Worm (Caenorhabditis elegans) whole organism, L2 larva: Measurements from ENCODE around the gene mbf-1.

Experiments used
- C34F6.9 ChIP-seq: fragments of 150-350 bp; optimal IDR thresholded peaks from 2 replicates; lab custom pipeline; 2014; ENCODE audit warnings: missing biosample characterization, missing genetic modification characterization
- F13H6.1 ChIP-seq: sonication (generic microtip); optimal IDR thresholded peaks from 2 replicates; lab custom pipeline; 2016; ENCODE audit warnings: missing genetic modification characterization, missing compliant biosample characterization
- Y55F3AM.14 ChIP-seq: fragments of 200-800 bp; sonication (Bioruptor generic); optimal IDR thresholded peaks from 2 replicates; lab custom pipeline; 2018; ENCODE audit warnings: mild to moderate bottlenecking, missing genetic modification characterization, missing compliant biosample characterization
- ZK546.5 ChIP-seq: sonication (generic microtip); optimal IDR thresholded peaks from 2 replicates; lab custom pipeline; 2017; ENCODE audit warnings: missing biosample characterization, missing genetic modification characterization
- alr-1 ChIP-seq: fragments of 150-350 bp; optimal IDR thresholded peaks from 2 replicates; lab custom pipeline; 2014; ENCODE audit warnings: missing biosample characterization, missing genetic modification characterization
- ama-1 ChIP-seq: fragments of 150-350 bp; optimal IDR thresholded peaks from 2 replicates; lab custom pipeline; 2018; ENCODE audit warnings: inconsistent platforms
- blmp-1 ChIP-seq: sonication (generic microtip); optimal IDR thresholded peaks from 2 replicates; lab custom pipeline; 2017; ENCODE audit warnings: missing genetic modification characterization, mild to moderate bottlenecking, missing compliant biosample characterization, antibody characterized with exemption, moderate library complexity; ENCODE audit not compliant: insufficient read depth
- ceh-16 ChIP-seq: fragments of 150-350 bp; optimal IDR thresholded peaks from 2 replicates; lab custom pipeline; 2014; ENCODE audit warnings: missing biosample characterization, missing genetic modification characterization
- ceh-82 ChIP-seq: fragments of 150-350 bp; optimal IDR thresholded peaks from 2 replicates; lab custom pipeline; 2014; ENCODE audit warnings: missing biosample characterization, missing genetic modification characterization
- crh-2 ChIP-seq: sonication (generic microtip); optimal IDR thresholded peaks from 2 replicates; lab custom pipeline; 2017; ENCODE audit warnings: missing biosample characterization, missing genetic modification characterization
- dmd-4 ChIP-seq: sonication (generic microtip); optimal IDR thresholded peaks from 2 replicates; lab custom pipeline; 2017; ENCODE audit warnings: missing biosample characterization, missing genetic modification characterization
- egl-27 ChIP-seq: sonication (generic microtip); optimal IDR thresholded peaks from 3 replicates; lab custom pipeline; 2017; ENCODE audit warnings: missing biosample characterization, missing genetic modification reagents, missing genetic modification characterization
- elt-1 ChIP-seq: fragments of 150-350 bp; optimal IDR thresholded peaks from 2 replicates; lab custom pipeline; 2014; ENCODE audit warnings: missing biosample characterization, missing genetic modification characterization
- elt-3 ChIP-seq: sonication (generic microtip); optimal IDR thresholded peaks from 2 replicates; lab custom pipeline; 2017; ENCODE audit warnings: missing biosample characterization, missing genetic modification characterization
- fos-1 ChIP-seq: fragments of 150-350 bp; optimal IDR thresholded peaks from 2 replicates; lab custom pipeline; 2014; ENCODE audit warnings: missing biosample characterization, missing genetic modification characterization
- gmeb-1 ChIP-seq: fragments of 150-350 bp; optimal IDR thresholded peaks from 2 replicates; lab custom pipeline; 2014; ENCODE audit warnings: missing biosample characterization, missing genetic modification characterization
- lin-11 ChIP-seq: fragments of 150-350 bp; sonication (generic microtip); optimal IDR thresholded peaks from 2 replicates; lab custom pipeline; 2014; ENCODE audit warnings: missing biosample characterization, missing genetic modification characterization, inconsistent platforms, mixed read lengths
- lin-39 ChIP-seq: fragments of 150-350 bp; optimal IDR thresholded peaks from 2 replicates; lab custom pipeline; 2014; ENCODE audit warnings: missing biosample characterization, missing genetic modification reagents, missing genetic modification characterization
- lsy-2 ChIP-seq, 2 experiments: fragments of 150-350 bp in 1 of 2; sonication (generic microtip) in 1 of 2; optimal IDR thresholded peaks; 2 replicates each; lab custom pipeline; 2014 to 2017; ENCODE audit warnings: missing biosample characterization in 2 of 2, missing genetic modification characterization in 2 of 2
- mab-5 ChIP-seq: fragments of 150-350 bp; optimal IDR thresholded peaks from 2 replicates; lab custom pipeline; 2014; ENCODE audit warnings: missing biosample characterization, missing genetic modification characterization
- mbf-1 ChIP-seq: sonication (generic microtip); optimal IDR thresholded peaks from 2 replicates; lab custom pipeline; 2017; ENCODE audit warnings: missing biosample characterization, missing genetic modification characterization
- nhr-10 ChIP-seq: sonication (generic microtip); optimal IDR thresholded peaks from 2 replicates; lab custom pipeline; 2017; ENCODE audit warnings: missing biosample characterization, missing genetic modification characterization
- nhr-12 ChIP-seq: fragments of 150-350 bp; optimal IDR thresholded peaks from 2 replicates; lab custom pipeline; 2014; ENCODE audit warnings: missing biosample characterization, missing genetic modification characterization
- nhr-129 ChIP-seq: fragments of 150-350 bp; optimal IDR thresholded peaks from 2 replicates; lab custom pipeline; 2014; ENCODE audit warnings: missing biosample characterization, missing genetic modification characterization
- nhr-21 ChIP-seq: fragments of 150-350 bp; optimal IDR thresholded peaks from 2 replicates; lab custom pipeline; 2014; ENCODE audit warnings: missing biosample characterization, missing genetic modification characterization
- nhr-23 ChIP-seq: fragments of 150-350 bp; optimal IDR thresholded peaks from 2 replicates; lab custom pipeline; 2014; ENCODE audit warnings: missing biosample characterization, missing genetic modification reagents, missing genetic modification characterization
- nhr-237 ChIP-seq: fragments of 150-350 bp; optimal IDR thresholded peaks from 2 replicates; lab custom pipeline; 2014; ENCODE audit warnings: missing biosample characterization, missing genetic modification characterization
- nhr-25 ChIP-seq: fragments of 150-350 bp; sonication (generic microtip); optimal IDR thresholded peaks from 3 replicates; lab custom pipeline; 2014; ENCODE audit warnings: missing biosample characterization, missing genetic modification characterization
- nhr-6 ChIP-seq: fragments of 150-350 bp; optimal IDR thresholded peaks from 2 replicates; lab custom pipeline; 2014; ENCODE audit warnings: missing biosample characterization, missing genetic modification characterization
- nhr-77 ChIP-seq: fragments of 150-350 bp; optimal IDR thresholded peaks from 2 replicates; lab custom pipeline; 2014; ENCODE audit warnings: missing biosample characterization, missing genetic modification characterization
- peb-1 ChIP-seq: fragments of 150-350 bp; optimal IDR thresholded peaks from 2 replicates; lab custom pipeline; 2014; ENCODE audit warnings: missing biosample characterization, missing genetic modification characterization
- sem-4 ChIP-seq: fragments of 150-350 bp; optimal IDR thresholded peaks from 2 replicates; lab custom pipeline; 2014; ENCODE audit warnings: missing biosample characterization, missing genetic modification reagents, missing genetic modification characterization
- skn-1 ChIP-seq: sonication (generic microtip); optimal IDR thresholded peaks from 2 replicates; lab custom pipeline; 2017; ENCODE audit warnings: missing biosample characterization, missing genetic modification characterization
- sma-3 ChIP-seq: sonication (generic microtip); optimal IDR thresholded peaks from 2 replicates; lab custom pipeline; 2016; ENCODE audit warnings: missing genetic modification reagents, missing genetic modification characterization, missing compliant biosample characterization
- sma-9 ChIP-seq, 2 experiments: fragments of 150-350 bp in 1 of 2; sonication (generic microtip) in 1 of 2; optimal IDR thresholded peaks; 2 replicates each; lab custom pipeline; 2014 to 2016; ENCODE audit warnings: missing genetic modification characterization in 2 of 2, mild to moderate bottlenecking in 1 of 2, missing biosample characterization in 1 of 2, missing compliant biosample characterization in 1 of 2, missing genetic modification reagents in 1 of 2, moderate library complexity in 1 of 2
- snpc-4 ChIP-seq: fragments of 150-350 bp; optimal IDR thresholded peaks from 2 replicates; lab custom pipeline; 2014; ENCODE audit warnings: missing biosample characterization, missing genetic modification characterization
- unc-39 ChIP-seq: fragments of 150-350 bp; optimal IDR thresholded peaks from 2 replicates; lab custom pipeline; 2014; ENCODE audit warnings: missing biosample characterization, missing genetic modification characterization
- unc-55 ChIP-seq: fragments of 150-350 bp; sonication (generic microtip); optimal IDR thresholded peaks from 3 replicates; lab custom pipeline; 2014; ENCODE audit warnings: missing biosample characterization, missing genetic modification reagents, missing genetic modification characterization
- unc-62 ChIP-seq: fragments of 150-350 bp; optimal IDR thresholded peaks from 2 replicates; lab custom pipeline; 2014; ENCODE audit warnings: missing biosample characterization, missing genetic modification reagents, missing genetic modification characterization
- zag-1 ChIP-seq: fragments of 150-350 bp; optimal IDR thresholded peaks from 2 replicates; lab custom pipeline; 2014; ENCODE audit warnings: missing biosample characterization, missing genetic modification characterization
- ztf-4 ChIP-seq: fragments of 150-350 bp; optimal IDR thresholded peaks from 2 replicates; lab custom pipeline; 2014; ENCODE audit warnings: missing biosample characterization, missing genetic modification characterization

Gene mbf-1

ce11 chrIV:11494924-11495323 lies 14.8 kb upstream of the mbf-1 start:
- no peak for TF ChIP-seq dmd-4 (tag; lab: Kevin White, UChicago)
- TF ChIP-seq nhr-129 (tag; lab: Kevin White, UChicago) = peak; percentile 64
- TF ChIP-seq skn-1 (tag; lab: Kevin White, UChicago) = no peak
- no peak for TF ChIP-seq unc-62 (GFP tag; lab: Kevin White, UChicago)
- TF ChIP-seq F13H6.1 (tag; lab: Kevin White, UChicago) = peak; percentile 12
- TF ChIP-seq lin-39 (tag; lab: Kevin White, UChicago) = no peak
- TF ChIP-seq blmp-1 (tag; lab: Kevin White, UChicago) = no peak
- peak; percentile 28 for TF ChIP-seq sma-9 (GFP tag; optimal IDR thresholded peaks at IDR 0.05; lab: Kevin White, UChicago)
- TF ChIP-seq sma-9 (tag; optimal IDR thresholded peaks at IDR 0.05; lab: Kevin White, UChicago) = no peak
- TF ChIP-seq nhr-77 = no peak
- no peak for TF ChIP-seq nhr-6 (tag; lab: Kevin White, UChicago)
- TF ChIP-seq elt-1 = no peak
- TF ChIP-seq elt-3 (tag; lab: Kevin White, UChicago) = no peak
- no peak for TF ChIP-seq nhr-237 (tag; lab: Kevin White, UChicago)
- TF ChIP-seq alr-1 (tag; lab: Kevin White, UChicago) = no peak
- TF ChIP-seq nhr-12 (tag; lab: Kevin White, UChicago) = no peak
- no peak for TF ChIP-seq mbf-1 (tag; lab: Kevin White, UChicago)
- peak in 1 of 2 experiments; percentile 47 for TF ChIP-seq lsy-2 (tag; optimal IDR thresholded peaks at IDR 0.05; lab: Kevin White, UChicago)
- peak; percentile 14 for TF ChIP-seq egl-27
- no peak for TF ChIP-seq ZK546.5
- no peak for TF ChIP-seq nhr-23
- peak; percentile 2 for TF ChIP-seq crh-2 (tag; lab: Kevin White, UChicago)
- peak; percentile 65 for TF ChIP-seq unc-55
- TF ChIP-seq mab-5 = no peak
- TF ChIP-seq zag-1 (tag; lab: Kevin White, UChicago) = peak; percentile 60
- peak; percentile 24 for TF ChIP-seq C34F6.9 (tag; lab: Kevin White, UChicago)
- no peak for TF ChIP-seq ceh-16
- no peak for TF ChIP-seq unc-39 (tag; lab: Kevin White, UChicago)
- no peak for TF ChIP-seq nhr-21
- no peak for TF ChIP-seq gmeb-1 (tag; lab: Kevin White, UChicago)
- peak; percentile 40 for TF ChIP-seq sem-4 (tag; lab: Kevin White, UChicago)
- TF ChIP-seq Y55F3AM.14 (GFP tag; lab: Kevin White, UChicago) = no peak
- no peak for TF ChIP-seq ama-1 (lab: Kevin White, UChicago)
- TF ChIP-seq snpc-4 = no peak
- no peak for TF ChIP-seq lin-11 (tag; lab: Kevin White, UChicago)
- no peak for TF ChIP-seq ceh-82 (tag; lab: Kevin White, UChicago)

ce11 chrIV:11493899-11494298 lies 13.7 kb upstream of the mbf-1 start:
- TF ChIP-seq unc-55 (no peak), nhr-10 (tag; lab: Kevin White, UChicago) (no peak), sma-3 (no peak), sem-4 (tag; lab: Kevin White, UChicago) (peak; percentile 5), unc-39 (tag; lab: Kevin White, UChicago) (no peak), nhr-77 (no peak), nhr-21 (peak; percentile 9)
- TF ChIP-seq, all 48 proteins: peak for 2

- TF ChIP-seq peb-1 (tag; lab: Kevin White, UChicago) (no peak), nhr-10 (tag; lab: Kevin White, UChicago) (no peak)
- TF ChIP-seq, all 48 proteins: peak for 0
These were observed 12.2 kb upstream of the mbf-1 start for ce11 chrIV:11492345-11492744.

- TF ChIP-seq ztf-4 (tag; lab: Kevin White, UChicago) = peak; percentile 17
- peak; percentile 56 for TF ChIP-seq fos-1 (tag; lab: Kevin White, UChicago)
- TF ChIP-seq blmp-1 (tag; lab: Kevin White, UChicago) = peak; percentile 77
- peak; percentile 70 for TF ChIP-seq sma-3
- TF ChIP-seq Y55F3AM.14 (GFP tag; lab: Kevin White, UChicago) = peak; percentile 41
- no peak for TF ChIP-seq peb-1 (tag; lab: Kevin White, UChicago)
- peak; percentile 11 for TF ChIP-seq nhr-129 (tag; lab: Kevin White, UChicago)
- peak; percentile 47 for TF ChIP-seq nhr-21
- TF ChIP-seq nhr-12 (tag; lab: Kevin White, UChicago) = no peak
- TF ChIP-seq nhr-25 (tag; lab: Kevin White, UChicago) = peak; percentile 78
- TF ChIP-seq sma-9 (GFP tag; optimal IDR thresholded peaks at IDR 0.05; lab: Kevin White, UChicago) = peak; percentile 32
- no peak for TF ChIP-seq sma-9 (tag; optimal IDR thresholded peaks at IDR 0.05; lab: Kevin White, UChicago)
These were observed 11.3 kb upstream of the mbf-1 start for ce11 chrIV:11491422-11491821.
